Fruit fly (Drosophila melanogaster) whole organism, embryonic: Measurements from ENCODE around the gene CG17267.
A peak's percentile ranks its signal among the peaks of the same experiment; 100 is the strongest.

Experiments used
- Atf3 ChIP-seq: fragments of 200-800 bp; sonication (Bioruptor generic); optimal IDR thresholded peaks from 3 replicates; lab custom pipeline; 2016; ENCODE audit warnings: missing biosample characterization, missing genetic modification characterization
- Blimp-1 ChIP-seq: fragments of 200-800 bp; sonication (Bioruptor generic); optimal IDR thresholded peaks from 3 replicates; lab custom pipeline; 2018; ENCODE audit warnings: missing biosample characterization, missing genetic modification characterization, mild to moderate bottlenecking, moderate library complexity, missing genetic modification reagents
- CG10147 ChIP-seq: fragments of 200-800 bp; sonication (Bioruptor generic); optimal IDR thresholded peaks from 2 replicates; lab custom pipeline; 2019; ENCODE audit warnings: missing biosample characterization, mild to moderate bottlenecking, missing genetic modification characterization, moderate library complexity
- CG10366 ChIP-seq: fragments of 200-800 bp; sonication (Bioruptor generic); IDR thresholded peaks from 2 replicates; pipeline ENCODE4 v1.3.6; 2022; ENCODE audit warnings: missing biosample characterization, missing genetic modification characterization
- CG12155 ChIP-seq: fragments of 200-800 bp; sonication (Bioruptor generic); optimal IDR thresholded peaks from 3 replicates; lab custom pipeline; 2016; ENCODE audit warnings: missing biosample characterization, missing genetic modification characterization
- CG12942 ChIP-seq: fragments of 200-800 bp; sonication (Bioruptor generic); optimal IDR thresholded peaks from 3 replicates; lab custom pipeline; 2016; ENCODE audit warnings: missing biosample characterization, missing genetic modification characterization
- CG13123 ChIP-seq: fragments of 200-800 bp; sonication (Bioruptor generic); optimal IDR thresholded peaks from 2 replicates; lab custom pipeline; 2016; ENCODE audit warnings: missing biosample characterization, missing genetic modification characterization
- CG15601 ChIP-seq: fragments of 200-800 bp; sonication (Bioruptor generic); optimal IDR thresholded peaks from 3 replicates; lab custom pipeline; 2019; ENCODE audit warnings: missing biosample characterization, mild to moderate bottlenecking, missing genetic modification characterization, moderate library complexity
- CG1602 ChIP-seq: fragments of 200-800 bp; sonication (Bioruptor generic); optimal IDR thresholded peaks from 3 replicates; lab custom pipeline; 2016; ENCODE audit warnings: missing biosample characterization, missing genetic modification characterization
- CG1647 ChIP-seq: fragments of 200-800 bp; sonication (Bioruptor generic); optimal IDR thresholded peaks from 3 replicates; lab custom pipeline; 2016; ENCODE audit warnings: missing biosample characterization, missing genetic modification characterization
- CG1792 ChIP-seq: fragments of 200-800 bp; sonication (Bioruptor generic); optimal IDR thresholded peaks from 2 replicates; lab custom pipeline; 2016; ENCODE audit warnings: missing biosample characterization, missing genetic modification characterization
- CG18599 ChIP-seq: fragments of 200-800 bp; sonication (Bioruptor generic); optimal IDR thresholded peaks from 3 replicates; lab custom pipeline; 2017; ENCODE audit warnings: missing biosample characterization, missing genetic modification characterization, mild to moderate bottlenecking, moderate library complexity, missing genetic modification reagents
- CG6175 ChIP-seq: fragments of 200-800 bp; sonication (Bioruptor generic); IDR thresholded peaks from 3 replicates; pipeline ENCODE4 v1.3.6; 2022; ENCODE audit warnings: missing biosample characterization, missing genetic modification characterization
- CG6813 ChIP-seq: fragments of 200-800 bp; sonication (Bioruptor generic); optimal IDR thresholded peaks from 2 replicates; lab custom pipeline; 2017; ENCODE audit warnings: missing biosample characterization, missing genetic modification characterization, mild to moderate bottlenecking, moderate library complexity, missing genetic modification reagents
- CG7839 ChIP-seq: fragments of 200-800 bp; sonication (Bioruptor generic); optimal IDR thresholded peaks from 3 replicates; lab custom pipeline; 2018; ENCODE audit warnings: missing biosample characterization, mild to moderate bottlenecking, missing genetic modification characterization, moderate library complexity
- CG8388 ChIP-seq: fragments of 200-800 bp; sonication (Bioruptor generic); optimal IDR thresholded peaks from 2 replicates; lab custom pipeline; 2019; ENCODE audit warnings: missing biosample characterization, mild to moderate bottlenecking, missing genetic modification characterization, moderate library complexity
- CG8765 ChIP-seq: fragments of 200-800 bp; sonication (Bioruptor generic); IDR thresholded peaks from 2 replicates; pipeline ENCODE4 v1.3.6; 2022; ENCODE audit warnings: missing biosample characterization, missing genetic modification characterization
- CTCF ChIP-seq: fragments of 200-800 bp; sonication (Bioruptor generic); optimal IDR thresholded peaks from 2 replicates; lab custom pipeline; 2017; ENCODE audit warnings: missing biosample characterization, mild to moderate bottlenecking, missing genetic modification characterization, moderate library complexity
- Doc3 ChIP-seq: fragments of 200-800 bp; sonication (Bioruptor generic); IDR thresholded peaks from 3 replicates; pipeline ENCODE4 v1.3.6; 2022; ENCODE audit warnings: missing biosample characterization, missing genetic modification characterization; ENCODE audit not compliant: partially characterized antibody
- Dref ChIP-seq: fragments of 200-800 bp; sonication (Bioruptor generic); IDR thresholded peaks from 2 replicates; pipeline ENCODE4 v1.3.6; 2022; ENCODE audit warnings: missing biosample characterization, missing genetic modification characterization
- E2f1 ChIP-seq: fragments of 200-800 bp; sonication (Bioruptor generic); IDR thresholded peaks from 2 replicates; pipeline ENCODE4 v1.3.6; 2022; ENCODE audit warnings: missing biosample characterization, missing genetic modification characterization
- GATAe ChIP-seq: fragments of 200-800 bp; sonication (Bioruptor generic); conservative IDR thresholded peaks from 2 replicates; pipeline ENCODE4 v1.3.6; 2022; ENCODE audit warnings: missing biosample characterization, missing genetic modification characterization
- HLH54F ChIP-seq: fragments of 200-800 bp; sonication (Bioruptor generic); optimal IDR thresholded peaks from 3 replicates; lab custom pipeline; 2016; ENCODE audit warnings: missing biosample characterization, missing genetic modification characterization
- Hey ChIP-seq: fragments of 200-800 bp; sonication (Bioruptor generic); optimal IDR thresholded peaks from 3 replicates; lab custom pipeline; 2018; ENCODE audit warnings: missing biosample characterization, mild to moderate bottlenecking, missing genetic modification characterization
- Kr ChIP-seq: fragments of 200-800 bp; sonication (Bioruptor generic); optimal IDR thresholded peaks from 2 replicates; lab custom pipeline; 2017; ENCODE audit warnings: missing biosample characterization, mild to moderate bottlenecking, missing genetic modification characterization
- Lhr ChIP-seq: fragments of 200-800 bp; sonication (Bioruptor generic); optimal IDR thresholded peaks from 3 replicates; lab custom pipeline; 2017; ENCODE audit warnings: mild to moderate bottlenecking, missing biosample characterization, missing genetic modification reagents, missing genetic modification characterization
- Myb ChIP-seq: fragments of 200-800 bp; sonication (Bioruptor generic); optimal IDR thresholded peaks from 2 replicates; lab custom pipeline; 2016; ENCODE audit warnings: missing biosample characterization, missing genetic modification characterization
- Nf-YB ChIP-seq: fragments of 200-800 bp; sonication (Bioruptor generic); optimal IDR thresholded peaks from 3 replicates; lab custom pipeline; 2019; ENCODE audit warnings: missing biosample characterization, mild to moderate bottlenecking, missing genetic modification characterization, moderate library complexity
- al ChIP-seq: fragments of 200-800 bp; sonication (Bioruptor generic); IDR thresholded peaks from 2 replicates; pipeline ENCODE4 v1.3.6; 2022; ENCODE audit warnings: missing biosample characterization, missing genetic modification characterization
- dysf ChIP-seq: fragments of 200-800 bp; sonication (Bioruptor generic); IDR thresholded peaks from 3 replicates; pipeline ENCODE4 v1.3.6; 2022; ENCODE audit warnings: missing biosample characterization, missing genetic modification characterization
- fru ChIP-seq: fragments of >200 bp; optimal IDR thresholded peaks from 2 replicates; lab custom pipeline; 2017
- ftz-f1 ChIP-seq: fragments of 200-800 bp; sonication (Bioruptor generic); optimal IDR thresholded peaks from 2 replicates; lab custom pipeline; 2016; ENCODE audit warnings: missing biosample characterization, missing genetic modification characterization
- lab ChIP-seq: fragments of 200-800 bp; sonication (Bioruptor generic); optimal IDR thresholded peaks from 3 replicates; lab custom pipeline; 2017; ENCODE audit warnings: missing biosample characterization, missing genetic modification characterization, mild to moderate bottlenecking, moderate library complexity, missing genetic modification reagents
- lola ChIP-seq, 3 experiments: fragments of >200 bp in 2 of 3; fragments of 200-800 bp in 1 of 3; sonication (Bioruptor generic) in 1 of 3; optimal IDR thresholded peaks; 2 replicates each; lab custom pipeline; 2017 to 2019; ENCODE audit warnings: missing biosample characterization in 3 of 3, missing genetic modification characterization in 3 of 3, mild to moderate bottlenecking in 1 of 3, moderate library complexity in 1 of 3
- mirr ChIP-seq: fragments of 200-800 bp; sonication (Bioruptor generic); optimal IDR thresholded peaks from 3 replicates; lab custom pipeline; 2018; ENCODE audit warnings: missing biosample characterization, mild to moderate bottlenecking, missing genetic modification characterization
- nerfin-1 ChIP-seq: fragments of 200-800 bp; sonication (Bioruptor generic); optimal IDR thresholded peaks from 3 replicates; lab custom pipeline; 2019; ENCODE audit warnings: missing biosample characterization, mild to moderate bottlenecking, missing genetic modification characterization, moderate library complexity
- nerfin-2 ChIP-seq: fragments of 200-800 bp; sonication (Bioruptor generic); IDR thresholded peaks from 2 replicates; pipeline ENCODE4 v1.3.6; 2022; ENCODE audit warnings: missing biosample characterization, missing genetic modification characterization; ENCODE audit not compliant: partially characterized antibody
- sima ChIP-seq: fragments of 200-800 bp; sonication (Bioruptor generic); optimal IDR thresholded peaks from 2 replicates; lab custom pipeline; 2016; ENCODE audit warnings: missing biosample characterization, missing genetic modification characterization
- slbo ChIP-seq: fragments of 200-800 bp; sonication (Bioruptor generic); IDR thresholded peaks from 2 replicates; pipeline ENCODE4 v1.3.6; 2022; ENCODE audit warnings: missing biosample characterization, missing genetic modification characterization
- ttk ChIP-seq: fragments of 200-800 bp; sonication (Bioruptor generic); IDR thresholded peaks from 2 replicates; pipeline ENCODE4 v2.1.2; 2022; ENCODE audit warnings: missing biosample characterization, missing genetic modification characterization
- unpg ChIP-seq: fragments of 200-800 bp; sonication (Bioruptor generic); optimal IDR thresholded peaks from 3 replicates; lab custom pipeline; 2018; ENCODE audit warnings: missing biosample characterization, mild to moderate bottlenecking, missing genetic modification characterization, moderate library complexity
- vfl ChIP-seq: fragments of 200-800 bp; sonication (Bioruptor generic); optimal IDR thresholded peaks from 2 replicates; lab custom pipeline; 2016; ENCODE audit warnings: missing biosample characterization, missing genetic modification characterization
- zfh1 ChIP-seq: fragments of 200-800 bp; sonication (Bioruptor generic); IDR thresholded peaks from 3 replicates; pipeline ENCODE4 v1.3.6; 2022; ENCODE audit warnings: missing biosample characterization, missing genetic modification characterization

The CG17267 gene

DNA sequence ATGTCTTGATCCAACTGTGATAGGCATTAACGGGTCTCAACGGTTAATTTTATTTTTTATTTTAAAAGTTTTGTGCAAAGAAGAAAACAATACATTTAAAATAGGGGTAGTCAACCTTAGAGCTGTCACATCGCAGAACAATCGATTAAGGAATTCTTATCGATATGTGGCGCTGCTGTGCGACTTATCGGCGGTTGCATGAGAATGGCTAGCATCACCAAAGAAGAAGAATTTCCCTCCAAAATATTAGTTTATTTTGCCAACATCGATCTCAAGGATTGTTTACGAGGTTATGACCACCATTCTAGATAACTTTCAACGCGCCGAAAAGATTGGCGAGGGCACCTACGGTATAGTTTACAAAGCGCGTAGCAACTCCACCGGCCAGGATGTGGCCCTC lies 3.5 kb downstream of the CG17267 start, which contains the start of gene Cdk2 (continued):
- TF ChIP-seq zfh1 (GFP tag; lab: Robert Waterston, UW) (no peak), CG13123 (no peak), CG12942 (GFP tag; lab: Kevin White, UChicago) (no peak), fru (lab: Kevin White, UChicago) (no peak), unpg (no peak), CG1647 (no peak), mirr (GFP tag; lab: Kevin White, UChicago) (no peak), E2f1 (GFP tag; lab: Robert Waterston, UW) (peak; percentile 92), CG8765 (no peak), Kr (no peak), CG8388 (GFP tag; lab: Kevin White, UChicago) (no peak), CG12155 (GFP tag; lab: Kevin White, UChicago) (peak; percentile 2), slbo (GFP tag; lab: Robert Waterston, UW) (peak; percentile 59), dysf (GFP tag; lab: Robert Waterston, UW) (no peak), Nf-YB (GFP tag; lab: Kevin White, UChicago) (no peak), Myb (GFP tag; lab: Kevin White, UChicago) (peak; percentile 53), CG1602 (GFP tag; lab: Kevin White, UChicago) (no peak), CG7839 (no peak), ttk (GFP tag; lab: Robert Waterston, UW) (0 out of 2 replicates have a peak, but pooled peaks have one; percentile 7), HLH54F (peak; percentile 29), lab (GFP tag; lab: Kevin White, UChicago) (no peak), CG6813 (GFP tag; lab: Kevin White, UChicago) (no peak), CG10366 (GFP tag; lab: Robert Waterston, UW) (no peak), CG15601 (tag; lab: Kevin White, UChicago) (no peak), CG10147 (GFP tag; lab: Kevin White, UChicago) (no peak), nerfin-2 (peak; percentile 81), Hey (tag; lab: Kevin White, UChicago) (no peak), nerfin-1 (tag; lab: Kevin White, UChicago) (no peak), CG6175 (GFP tag; lab: Robert Waterston, UW) (no peak), vfl (GFP tag; lab: Kevin White, UChicago) (no peak), CTCF (GFP tag; lab: Kevin White, UChicago) (peak; percentile 82), ftz-f1 (GFP tag; lab: Kevin White, UChicago) (no peak), Doc3 (GFP tag; lab: Robert Waterston, UW) (peak; percentile 82), al (GFP tag; lab: Robert Waterston, UW) (no peak), Lhr (GFP tag; lab: Kevin White, UChicago) (no peak), Atf3 (GFP tag; lab: Kevin White, UChicago) (no peak)
- TF ChIP-seq, all 482 proteins: peak for 108

DNA sequence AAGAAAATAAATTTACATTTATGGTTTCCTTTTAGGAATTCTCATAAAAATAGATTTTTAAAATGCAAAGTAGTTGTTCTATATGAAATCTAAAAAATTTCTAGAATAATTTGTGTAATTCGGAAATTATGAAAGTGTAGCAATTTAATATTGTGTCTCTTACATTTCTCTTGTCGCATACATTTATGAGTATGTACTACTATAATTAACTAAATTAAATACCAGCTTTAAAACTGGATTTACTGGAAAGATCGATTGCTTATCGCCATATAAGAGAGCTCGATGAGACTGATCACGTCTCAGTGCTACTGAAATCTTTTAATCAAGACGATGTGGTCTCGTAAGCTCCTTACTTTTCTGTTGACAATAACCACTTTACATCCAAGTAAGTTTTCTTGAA lies 7.6 kb downstream of the CG17267 start, which contains the start of gene CG31205:
Gene CG31205 (plus strand): TSS at position 301 of the 400 bp plus-strand sequence.
- TF ChIP-seq Dref (GFP tag; lab: Robert Waterston, UW) (no peak), GATAe (GFP tag; lab: Robert Waterston, UW) (no peak), CG1792 (no peak), Blimp-1 (GFP tag; lab: Kevin White, UChicago) (no peak), sima (GFP tag; lab: Kevin White, UChicago) (no peak), CG18599 (no peak), lola (GFP tag; optimal IDR thresholded peaks at IDR 0.05; lab: Kevin White, UChicago) (no peak)
